Fruit fly (Drosophila melanogaster) whole organism, wandering third instar larva: ENCODE data around the gene CG10064.

Experiments used
- Abd-B ChIP-seq: fragments of >200 bp; optimal IDR thresholded peaks from 2 replicates; lab custom pipeline; 2017; ENCODE audit warnings: missing biosample characterization, missing genetic modification characterization
- CG32264 ChIP-seq: fragments of 200-800 bp; sonication (Bioruptor generic); optimal IDR thresholded peaks from 2 replicates; lab custom pipeline; 2016; ENCODE audit warnings: missing biosample characterization, missing genetic modification characterization
- CG9705 ChIP-seq: fragments of 200-800 bp; sonication (Bioruptor generic); optimal IDR thresholded peaks from 2 replicates; lab custom pipeline; 2018; ENCODE audit warnings: missing biosample characterization, mild to moderate bottlenecking, missing genetic modification characterization
- CrebA ChIP-seq: fragments of 200-800 bp; sonication (Bioruptor generic); optimal IDR thresholded peaks from 2 replicates; lab custom pipeline; 2016; ENCODE audit warnings: missing biosample characterization, mild to moderate bottlenecking, missing genetic modification characterization, borderline replicate concordance
- Dfd ChIP-seq: fragments of >200 bp; optimal IDR thresholded peaks from 2 replicates; lab custom pipeline; 2017; ENCODE audit warnings: missing biosample characterization, missing genetic modification characterization
- Dif ChIP-seq: fragments of 200-275, 200-300 bp; sonication (Bioruptor generic); optimal IDR thresholded peaks from 2 replicates; lab custom pipeline; 2018; ENCODE audit warnings: missing biosample characterization, missing genetic modification characterization; ENCODE audit not compliant: partially characterized antibody
- GATAd ChIP-seq: sonication (Bioruptor generic); optimal IDR thresholded peaks from 2 replicates; lab custom pipeline; 2016; ENCODE audit warnings: missing biosample characterization, missing genetic modification characterization
- HLH106 ChIP-seq: fragments of 200-800 bp; optimal IDR thresholded peaks from 3 replicates; lab custom pipeline; 2019; ENCODE audit warnings: missing biosample characterization, mild to moderate bottlenecking, missing genetic modification characterization, moderate library complexity
- Hnf4 ChIP-seq: fragments of 200-800 bp; sonication (Bioruptor generic); optimal IDR thresholded peaks from 2 replicates; lab custom pipeline; 2016; ENCODE audit warnings: missing biosample characterization, mild to moderate bottlenecking, missing genetic modification characterization
- Hr78 ChIP-seq: fragments of >200 bp; optimal IDR thresholded peaks from 2 replicates; lab custom pipeline; 2017; ENCODE audit warnings: missing biosample characterization, missing genetic modification characterization
- Hr83 ChIP-seq: fragments of 200-300 bp; sonication (Bioruptor generic); optimal IDR thresholded peaks from 2 replicates; lab custom pipeline; 2016; ENCODE audit warnings: missing biosample characterization, mild to moderate bottlenecking, missing genetic modification characterization, moderate library complexity; ENCODE audit not compliant: poor library complexity, severe bottlenecking
- Jra ChIP-seq: sonication (Bioruptor generic); optimal IDR thresholded peaks from 2 replicates; lab custom pipeline; 2016; ENCODE audit warnings: missing biosample characterization, missing genetic modification characterization
- Mio ChIP-seq: sonication (Bioruptor generic); optimal IDR thresholded peaks from 2 replicates; lab custom pipeline; 2016; ENCODE audit warnings: missing biosample characterization, missing genetic modification characterization
- Myc ChIP-seq: fragments of >200 bp; optimal IDR thresholded peaks from 2 replicates; lab custom pipeline; 2017
- N ChIP-seq: fragments of >200 bp; optimal IDR thresholded peaks from 2 replicates; lab custom pipeline; 2018; ENCODE audit warnings: missing biosample characterization, missing external identifiers, missing genetic modification characterization
- OdsH ChIP-seq: fragments of 200-800 bp; sonication (Bioruptor generic); optimal IDR thresholded peaks from 2 replicates; lab custom pipeline; 2016; ENCODE audit warnings: missing biosample characterization, mild to moderate bottlenecking, missing genetic modification characterization
- Rel ChIP-seq, 2 experiments: fragments of 200-800 bp; sonication (Bioruptor generic) in 1 of 2; optimal IDR thresholded peaks; 2 replicates in 1 of 2; 3 replicates in 1 of 2; lab custom pipeline; 2016 to 2019; ENCODE audit warnings: mild to moderate bottlenecking in 2 of 2, missing biosample characterization in 2 of 2, missing genetic modification characterization in 2 of 2, moderate library complexity in 1 of 2
- Sp1 ChIP-seq: fragments of 200-800 bp; sonication (Bioruptor generic); optimal IDR thresholded peaks from 3 replicates; lab custom pipeline; 2019; ENCODE audit warnings: missing biosample characterization, mild to moderate bottlenecking, missing genetic modification characterization, moderate library complexity
- Vsx2 ChIP-seq: fragments of 200-300, 225-300 bp; sonication (Bioruptor generic); optimal IDR thresholded peaks from 2 replicates; lab custom pipeline; 2018; ENCODE audit warnings: missing biosample characterization, missing genetic modification characterization; ENCODE audit not compliant: partially characterized antibody
- br ChIP-seq: fragments of 200-800 bp; sonication (Bioruptor generic); optimal IDR thresholded peaks from 2 replicates; lab custom pipeline; 2016; ENCODE audit warnings: missing biosample characterization, missing genetic modification characterization
- brk ChIP-seq: fragments of 200-800 bp; sonication (Bioruptor generic); optimal IDR thresholded peaks from 2 replicates; lab custom pipeline; 2016; ENCODE audit warnings: missing biosample characterization, mild to moderate bottlenecking, missing genetic modification characterization
- dl ChIP-seq, 2 experiments: fragments of 175-275, 200-275 bp in 1 of 2; fragments of 200-275 bp in 1 of 2; sonication (Bioruptor generic); optimal IDR thresholded peaks; lab custom pipeline; 2018; ENCODE audit warnings: mild to moderate bottlenecking in 2 of 2, missing biosample characterization in 2 of 2, missing genetic modification characterization in 2 of 2, moderate library complexity in 2 of 2; ENCODE audit not compliant: partially characterized antibody in 2 of 2, insufficient read depth in 1 of 2
- dmrt93B ChIP-seq: fragments of 200-800 bp; sonication (Bioruptor generic); optimal IDR thresholded peaks from 2 replicates; lab custom pipeline; 2018; ENCODE audit warnings: missing biosample characterization, mild to moderate bottlenecking, missing genetic modification characterization
- dsf ChIP-seq: sonication (Bioruptor generic); optimal IDR thresholded peaks from 2 replicates; lab custom pipeline; 2016; ENCODE audit warnings: missing biosample characterization, missing genetic modification characterization, borderline replicate concordance
- ey ChIP-seq: fragments of 200-800 bp; sonication (Bioruptor generic); optimal IDR thresholded peaks from 2 replicates; lab custom pipeline; 2016; ENCODE audit warnings: missing biosample characterization, missing genetic modification characterization
- foxo ChIP-seq, 2 experiments: fragments of 200-800 bp; sonication (Bioruptor generic); optimal IDR thresholded peaks; 2 replicates in 1 of 2; 3 replicates in 1 of 2; lab custom pipeline; 2016 to 2017; ENCODE audit warnings: missing biosample characterization in 2 of 2, missing genetic modification characterization in 2 of 2
- fru ChIP-seq: fragments of 200-800 bp; sonication (Bioruptor generic); optimal IDR thresholded peaks from 3 replicates; lab custom pipeline; 2016; ENCODE audit warnings: missing biosample characterization, mild to moderate bottlenecking, missing genetic modification characterization
- h ChIP-seq: fragments of 200-800 bp; sonication (Bioruptor generic); optimal IDR thresholded peaks from 3 replicates; lab custom pipeline; 2016; ENCODE audit warnings: missing biosample characterization, mild to moderate bottlenecking, missing genetic modification characterization
- jim ChIP-seq: fragments of 175-275, 200-325 bp; sonication (Bioruptor generic); optimal IDR thresholded peaks from 2 replicates; lab custom pipeline; 2016; ENCODE audit warnings: missing biosample characterization, mild to moderate bottlenecking, missing genetic modification characterization
- lola ChIP-seq: fragments of >200 bp; optimal IDR thresholded peaks from 2 replicates; lab custom pipeline; 2017; ENCODE audit warnings: missing biosample characterization, missing genetic modification characterization
- pan ChIP-seq: fragments of >200 bp; optimal IDR thresholded peaks from 2 replicates; lab custom pipeline; 2017
- psq ChIP-seq: fragments of 200-800 bp; sonication (Bioruptor generic); optimal IDR thresholded peaks from 3 replicates; lab custom pipeline; 2017; ENCODE audit warnings: missing biosample characterization, mild to moderate bottlenecking, missing genetic modification characterization, moderate library complexity
- rgr ChIP-seq: fragments of 200-800 bp; sonication (Bioruptor generic); optimal IDR thresholded peaks from 3 replicates; lab custom pipeline; 2016; ENCODE audit warnings: missing biosample characterization, mild to moderate bottlenecking, missing genetic modification characterization
- sage ChIP-seq: fragments of 200-800 bp; sonication (Bioruptor generic); optimal IDR thresholded peaks from 2 replicates; lab custom pipeline; 2016; ENCODE audit warnings: missing biosample characterization, mild to moderate bottlenecking, missing genetic modification characterization
- sv ChIP-seq: fragments of 200-800 bp; sonication (Bioruptor generic); optimal IDR thresholded peaks from 3 replicates; lab custom pipeline; 2016; ENCODE audit warnings: missing biosample characterization, missing genetic modification characterization
- tai ChIP-seq: sonication (Bioruptor generic); optimal IDR thresholded peaks from 2 replicates; lab custom pipeline; 2016; ENCODE audit warnings: missing biosample characterization, missing genetic modification characterization
- usp ChIP-seq: fragments of >200 bp; optimal IDR thresholded peaks from 2 replicates; lab custom pipeline; 2017; ENCODE audit warnings: missing biosample characterization, missing genetic modification characterization
- woc ChIP-seq: sonication (Bioruptor generic); optimal IDR thresholded peaks from 2 replicates; lab custom pipeline; 2016; ENCODE audit warnings: missing biosample characterization, mild to moderate bottlenecking, missing genetic modification characterization

The CG10064 gene

dm6 chr3L:7008351-7008750 is 40.7 kb upstream of the CG10064 start:
- TF ChIP-seq Hr83 (no peak), Jra (no peak), Hnf4 (no peak), h (GFP tag; lab: Kevin White, UChicago) (no peak), dmrt93B (no peak), Vsx2 (no peak), Rel (GFP tag; optimal IDR thresholded peaks at IDR 0.05; lab: Kevin White, UChicago) (no peak), Rel (tag; optimal IDR thresholded peaks at IDR 0.05; lab: Kevin White, UChicago) (no peak), OdsH (GFP tag; lab: Kevin White, UChicago) (no peak), brk (GFP tag; lab: Kevin White, UChicago) (no peak), CG9705 (no peak), br (GFP tag; lab: Kevin White, UChicago) (no peak), sv (GFP tag; lab: Kevin White, UChicago) (peak; percentile 63), Dif (GFP tag; lab: Kevin White, UChicago) (no peak), pan (no peak), dsf (GFP tag; lab: Kevin White, UChicago) (no peak), usp (GFP tag; lab: Kevin White, UChicago) (no peak), N (no peak), dl (GFP tag; optimal IDR thresholded peaks at IDR 0.05; lab: Kevin White, UChicago; ENCODE audit: insufficient read depth in 1 of 2, partially characterized antibody in 2 of 2) (no peak), CG32264 (no peak), foxo (GFP tag; optimal IDR thresholded peaks at IDR 0.05; lab: Kevin White, UChicago) (peak in 1 of 2 experiments; percentile 8), CrebA (GFP tag; lab: Kevin White, UChicago) (no peak), tai (GFP tag; lab: Kevin White, UChicago) (no peak), Dfd (GFP tag; lab: Kevin White, UChicago) (no peak), ey (GFP tag; lab: Kevin White, UChicago) (no peak), Mio (GFP tag; lab: Kevin White, UChicago) (no peak), Myc (no peak), sage (no peak), rgr (GFP tag; lab: Kevin White, UChicago) (peak; percentile 19), GATAd (GFP tag; lab: Kevin White, UChicago) (no peak), psq (GFP tag; lab: Kevin White, UChicago) (peak; percentile 8), Hr78 (GFP tag; lab: Kevin White, UChicago) (no peak), Sp1 (GFP tag; lab: Kevin White, UChicago) (peak; percentile 30), HLH106 (peak; percentile 44), lola (GFP tag; lab: Kevin White, UChicago) (no peak), jim (GFP tag; lab: Kevin White, UChicago) (no peak), fru (GFP tag; lab: Kevin White, UChicago) (peak; percentile 30), Abd-B (GFP tag; lab: Kevin White, UChicago) (no peak), woc (GFP tag; lab: Kevin White, UChicago) (peak; percentile 19)

- TF ChIP-seq br (GFP tag; lab: Kevin White, UChicago) (no peak), sv (GFP tag; lab: Kevin White, UChicago) (no peak), Sp1 (GFP tag; lab: Kevin White, UChicago) (no peak), dsf (GFP tag; lab: Kevin White, UChicago) (no peak), Dif (GFP tag; lab: Kevin White, UChicago) (no peak), CrebA (GFP tag; lab: Kevin White, UChicago) (no peak), Abd-B (GFP tag; lab: Kevin White, UChicago) (no peak), jim (GFP tag; lab: Kevin White, UChicago) (no peak), woc (GFP tag; lab: Kevin White, UChicago) (no peak), ey (GFP tag; lab: Kevin White, UChicago) (no peak), h (GFP tag; lab: Kevin White, UChicago) (no peak), Hnf4 (no peak)
- TF ChIP-seq, all 38 proteins: peak for 0
Measured at dm6 chr3L:7006421-7006820, 38.7 kb upstream of the CG10064 start.
